Worm (Caenorhabditis elegans) whole organism, mixed stage, embryonic: ENCODE results near the gene ttr-36.

Experiments
- blmp-1 ChIP-seq: fragments of 150-350 bp; optimal IDR thresholded peaks from 2 replicates; lab custom pipeline; 2014; ENCODE audit warnings: missing biosample characterization, missing genetic modification characterization
- ceh-43 ChIP-seq: fragments of 200-800 bp; sonication (Bioruptor generic); optimal IDR thresholded peaks from 2 replicates; lab custom pipeline; 2018; ENCODE audit warnings: mild to moderate bottlenecking, missing genetic modification characterization, moderate library complexity, missing compliant biosample characterization
- drap-1 ChIP-seq: fragments of 200-800 bp; sonication (Bioruptor generic); optimal IDR thresholded peaks from 3 replicates; lab custom pipeline; 2018; ENCODE audit warnings: mild to moderate bottlenecking, missing genetic modification characterization, missing compliant biosample characterization
- lsy-2 ChIP-seq: fragments of 150-350 bp; optimal IDR thresholded peaks from 2 replicates; lab custom pipeline; 2014; ENCODE audit warnings: missing biosample characterization, missing genetic modification characterization
- mep-1 ChIP-seq: fragments of 150-350 bp; optimal IDR thresholded peaks from 2 replicates; lab custom pipeline; 2017; ENCODE audit warnings: missing biosample characterization, missing genetic modification reagents, missing genetic modification characterization, inconsistent platforms
- nhr-237 ChIP-seq: fragments of 150-350 bp; optimal IDR thresholded peaks from 2 replicates; lab custom pipeline; 2014; ENCODE audit warnings: missing biosample characterization, missing genetic modification characterization
- nhr-28 ChIP-seq: fragments of 150-350 bp; optimal IDR thresholded peaks from 2 replicates; lab custom pipeline; 2014; ENCODE audit warnings: missing biosample characterization, missing genetic modification characterization
- nhr-76 ChIP-seq: sonication (generic microtip); optimal IDR thresholded peaks from 2 replicates; lab custom pipeline; 2017; ENCODE audit warnings: missing biosample characterization, missing genetic modification characterization
- pha-4 ChIP-seq: fragments of 150-350 bp; optimal IDR thresholded peaks from 2 replicates; lab custom pipeline; 2018; ENCODE audit warnings: missing biosample characterization, missing genetic modification reagents, missing genetic modification characterization
- sptf-1 ChIP-seq: sonication (generic microtip); optimal IDR thresholded peaks from 2 replicates; lab custom pipeline; 2017; ENCODE audit warnings: mild to moderate bottlenecking, missing genetic modification characterization, moderate library complexity, missing compliant biosample characterization

DNA sequence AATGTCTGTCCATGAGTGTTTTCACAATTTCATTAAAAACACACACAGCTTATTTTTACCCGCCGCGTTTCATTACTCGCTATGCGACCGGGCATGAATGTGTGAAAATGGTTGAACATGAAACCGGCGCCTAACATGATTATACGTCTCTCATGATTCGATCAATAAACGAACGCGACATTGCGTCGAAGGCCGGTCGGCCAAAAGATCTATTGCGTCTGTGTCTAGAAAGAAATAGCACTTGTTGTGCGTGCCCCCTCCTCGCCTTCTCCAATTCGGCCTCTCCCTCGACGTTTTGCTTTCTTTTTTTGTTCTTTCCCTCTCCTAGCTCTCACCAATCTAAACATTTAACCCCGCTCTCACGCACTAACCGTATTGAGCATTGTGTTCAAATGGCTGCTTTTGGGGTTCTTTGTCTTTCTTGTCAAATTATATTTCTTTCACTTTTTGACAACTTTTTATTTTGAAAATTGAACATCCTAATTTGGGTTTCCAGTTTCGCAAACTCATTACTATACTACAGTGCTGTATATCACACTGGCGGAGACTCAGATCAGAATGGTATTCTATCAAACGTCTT lies 40.4 kb downstream of the ttr-36 start:
- TF ChIP-seq sptf-1 (tag; lab: Kevin White, UChicago), result no peak
- TF ChIP-seq nhr-28 (tag; lab: Kevin White, UChicago), result no peak
- TF ChIP-seq ceh-43 (GFP tag; lab: Kevin White, UChicago), result no peak
- TF ChIP-seq blmp-1 (tag; lab: Kevin White, UChicago), result no peak
- TF ChIP-seq lsy-2 (tag; lab: Kevin White, UChicago), result no peak
- TF ChIP-seq nhr-76 (tag; lab: Kevin White, UChicago), result no peak
- TF ChIP-seq mep-1 (tag; lab: Kevin White, UChicago), result no peak
- TF ChIP-seq nhr-237 (tag; lab: Kevin White, UChicago), result no peak
- TF ChIP-seq drap-1 (GFP tag; lab: Kevin White, UChicago), result no peak
- TF ChIP-seq pha-4, result no peak
